Worm (Caenorhabditis elegans) whole organism, L1 larva: Measurements from ENCODE around the gene gldi-9.
A peak's percentile ranks its signal among the peaks of the same experiment; 100 is the strongest.

Source experiments
- C04F5.9 ChIP-seq: sonication (generic microtip); optimal IDR thresholded peaks from 2 replicates; lab custom pipeline; 2016; ENCODE audit warnings: missing genetic modification characterization, missing compliant biosample characterization
- Y116A8C.19 ChIP-seq: sonication (generic microtip); optimal IDR thresholded peaks from 2 replicates; lab custom pipeline; 2016; ENCODE audit warnings: missing compliant biosample characterization, missing genetic modification characterization, borderline replicate concordance
- aha-1 ChIP-seq: fragments of 150-350 bp; optimal IDR thresholded peaks from 2 replicates; lab custom pipeline; 2014; ENCODE audit warnings: missing biosample characterization, missing genetic modification characterization
- aly-2 ChIP-seq: fragments of 150-350 bp; optimal IDR thresholded peaks from 2 replicates; lab custom pipeline; 2014; ENCODE audit warnings: missing biosample characterization, missing genetic modification characterization
- ama-1 ChIP-seq: fragments of 150-350 bp; optimal IDR thresholded peaks from 2 replicates; lab custom pipeline; 2014
- ceh-63 ChIP-seq: fragments of 200-800 bp; sonication (Bioruptor generic); optimal IDR thresholded peaks from 2 replicates; lab custom pipeline; 2018; ENCODE audit warnings: mild to moderate bottlenecking, missing genetic modification characterization, missing compliant biosample characterization
- ceh-82 ChIP-seq, 3 experiments: fragments of 150-350 bp in 1 of 3; sonication (generic microtip) in 2 of 3; optimal IDR thresholded peaks; 2 replicates each; lab custom pipeline; 2014 to 2017; ENCODE audit warnings: missing biosample characterization in 3 of 3, missing genetic modification characterization in 3 of 3
- ceh-90 ChIP-seq: sonication (generic microtip); optimal IDR thresholded peaks from 2 replicates; lab custom pipeline; 2016; ENCODE audit warnings: missing genetic modification characterization, missing compliant biosample characterization
- ces-1 ChIP-seq: fragments of 150-350 bp; optimal IDR thresholded peaks from 2 replicates; lab custom pipeline; 2014; ENCODE audit warnings: missing biosample characterization, missing genetic modification reagents, missing genetic modification characterization
- dpl-1 ChIP-seq, 3 experiments: fragments of 150-350 bp in 2 of 3; sonication (generic microtip) in 1 of 3; optimal IDR thresholded peaks; 2 replicates each; lab custom pipeline; 2014 to 2017; ENCODE audit warnings: missing biosample characterization in 3 of 3, missing genetic modification characterization in 3 of 3, missing genetic modification reagents in 3 of 3
- dsc-1 ChIP-seq: sonication (generic microtip); optimal IDR thresholded peaks from 2 replicates; lab custom pipeline; 2016; ENCODE audit warnings: mild to moderate bottlenecking, missing genetic modification characterization, missing compliant biosample characterization
- efl-1 ChIP-seq, 4 experiments: fragments of 150-350 bp; optimal IDR thresholded peaks in 3 of 4; peaks in 1 of 4; 1 replicate in 1 of 4; 2 replicates in 3 of 4; lab custom pipeline; 2014; ENCODE audit warnings: missing biosample characterization in 2 of 4, missing genetic modification characterization in 2 of 4, missing genetic modification reagents in 2 of 4
- egl-13 ChIP-seq: sonication (generic microtip); optimal IDR thresholded peaks from 2 replicates; lab custom pipeline; 2016; ENCODE audit warnings: missing genotype, missing genetic modification reagents, missing genetic modification characterization, missing compliant biosample characterization
- elt-2 ChIP-seq: sonication (generic microtip); optimal IDR thresholded peaks from 2 replicates; lab custom pipeline; 2016; ENCODE audit warnings: missing genetic modification characterization, mild to moderate bottlenecking, inconsistent platforms, missing compliant biosample characterization, missing genetic modification reagents
- ets-5 ChIP-seq: fragments of 200-800 bp; sonication (Bioruptor generic); IDR thresholded peaks from 2 replicates; pipeline ENCODE4 v1.3.6; 2022; ENCODE audit warnings: missing genetic modification characterization, missing compliant biosample characterization
- grh-1 ChIP-seq: fragments of 200-800 bp; sonication (Bioruptor generic); IDR thresholded peaks from 2 replicates; pipeline ENCODE4 v1.3.6; 2022; ENCODE audit warnings: missing genetic modification reagents, missing genetic modification characterization, missing compliant biosample characterization
- hlh-17 ChIP-seq: fragments of 200-800 bp; sonication (Bioruptor generic); optimal IDR thresholded peaks from 2 replicates; lab custom pipeline; 2018; ENCODE audit warnings: missing genetic modification characterization, mild to moderate bottlenecking, missing compliant biosample characterization, moderate library complexity, borderline replicate concordance
- hpl-2 ChIP-seq: fragments of 150-350 bp; optimal IDR thresholded peaks from 2 replicates; lab custom pipeline; 2014; ENCODE audit warnings: missing biosample characterization, missing genetic modification reagents, missing genetic modification characterization
- irx-1 ChIP-seq: sonication (generic microtip); optimal IDR thresholded peaks from 2 replicates; lab custom pipeline; 2016; ENCODE audit warnings: missing genetic modification characterization, missing compliant biosample characterization
- isw-1 ChIP-seq: fragments of 200-800 bp; sonication (Bioruptor generic); IDR thresholded peaks from 2 replicates; pipeline ENCODE4 v1.3.6; 2022; ENCODE audit warnings: missing genetic modification characterization, missing compliant biosample characterization
- lin-14 ChIP-seq: fragments of 200-800 bp; sonication (Bioruptor generic); optimal IDR thresholded peaks from 2 replicates; lab custom pipeline; 2018; ENCODE audit warnings: mild to moderate bottlenecking, missing genetic modification characterization, moderate library complexity, missing compliant biosample characterization
- lin-15B ChIP-seq: fragments of 150-350 bp; sonication (generic microtip); optimal IDR thresholded peaks from 3 replicates; lab custom pipeline; 2014; ENCODE audit warnings: missing biosample characterization, missing genetic modification characterization
- lin-35 ChIP-seq, 2 experiments: fragments of 150-350 bp; optimal IDR thresholded peaks; 2 replicates each; lab custom pipeline; 2014; ENCODE audit warnings: missing biosample characterization in 2 of 2, missing genetic modification characterization in 2 of 2, missing genetic modification reagents in 2 of 2
- lin-39 ChIP-seq: fragments of 150-350 bp; optimal IDR thresholded peaks from 2 replicates; lab custom pipeline; 2014; ENCODE audit warnings: missing biosample characterization, missing genetic modification reagents, missing genetic modification characterization
- lsy-2 ChIP-seq, 2 experiments: fragments of 150-350 bp; optimal IDR thresholded peaks; 2 replicates each; lab custom pipeline; 2014; ENCODE audit warnings: missing biosample characterization in 2 of 2, missing genetic modification characterization in 2 of 2
- mdl-1 ChIP-seq, 2 experiments: fragments of 150-350 bp; optimal IDR thresholded peaks; 2 replicates each; lab custom pipeline; 2014 to 2017; ENCODE audit warnings: missing biosample characterization in 2 of 2, missing genetic modification characterization in 2 of 2, inconsistent platforms in 1 of 2
- mef-2 ChIP-seq: fragments of 150-350 bp; optimal IDR thresholded peaks from 2 replicates; lab custom pipeline; 2014; ENCODE audit warnings: missing biosample characterization, missing genetic modification characterization
- mep-1 ChIP-seq: fragments of 150-350 bp; optimal IDR thresholded peaks from 2 replicates; lab custom pipeline; 2014; ENCODE audit warnings: missing biosample characterization, missing genetic modification characterization
- nhr-11 ChIP-seq: fragments of 150-350 bp; optimal IDR thresholded peaks from 2 replicates; lab custom pipeline; 2014; ENCODE audit warnings: missing biosample characterization, missing genetic modification characterization
- nhr-19 ChIP-seq: fragments of 200-800 bp; sonication (Bioruptor generic); conservative IDR thresholded peaks from 2 replicates; pipeline ENCODE4 v1.3.6; 2022; ENCODE audit warnings: missing genetic modification characterization, missing compliant biosample characterization
- nhr-47 ChIP-seq: sonication (generic microtip); optimal IDR thresholded peaks from 2 replicates; lab custom pipeline; 2016; ENCODE audit warnings: mild to moderate bottlenecking, missing genetic modification characterization, moderate library complexity, missing compliant biosample characterization
- nhr-77 ChIP-seq: fragments of 150-350 bp; optimal IDR thresholded peaks from 2 replicates; lab custom pipeline; 2014; ENCODE audit warnings: missing biosample characterization, missing genetic modification characterization
- nhr-84 ChIP-seq: sonication (generic microtip); optimal IDR thresholded peaks from 2 replicates; lab custom pipeline; 2017; ENCODE audit warnings: missing biosample characterization, missing genetic modification characterization
- nhr-90 ChIP-seq: sonication (generic microtip); optimal IDR thresholded peaks from 2 replicates; lab custom pipeline; 2016; ENCODE audit warnings: mild to moderate bottlenecking, missing genetic modification characterization, missing compliant biosample characterization; ENCODE audit not compliant: poor library complexity
- pag-3 ChIP-seq: sonication (generic microtip); optimal IDR thresholded peaks from 2 replicates; lab custom pipeline; 2017; ENCODE audit warnings: missing genetic modification characterization, mild to moderate bottlenecking, missing compliant biosample characterization, antibody characterized with exemption, borderline replicate concordance; ENCODE audit not compliant: insufficient read depth
- pax-3 ChIP-seq: fragments of 200-800 bp; sonication (Bioruptor generic); optimal IDR thresholded peaks from 2 replicates; lab custom pipeline; 2018; ENCODE audit warnings: mild to moderate bottlenecking, missing genetic modification characterization, moderate library complexity, missing compliant biosample characterization
- pqm-1 ChIP-seq: sonication (generic microtip); optimal IDR thresholded peaks from 3 replicates; lab custom pipeline; 2017; ENCODE audit warnings: missing biosample characterization, missing genetic modification characterization
- rnt-1 ChIP-seq: sonication (generic microtip); optimal IDR thresholded peaks from 2 replicates; lab custom pipeline; 2016; ENCODE audit warnings: mild to moderate bottlenecking, missing genetic modification characterization, moderate library complexity, missing compliant biosample characterization
- sptf-1 ChIP-seq: fragments of 150-350 bp; optimal IDR thresholded peaks from 2 replicates; lab custom pipeline; 2014; ENCODE audit warnings: missing biosample characterization, missing genetic modification characterization
- swsn-7 ChIP-seq: sonication (generic microtip); optimal IDR thresholded peaks from 2 replicates; lab custom pipeline; 2016; ENCODE audit warnings: missing genetic modification characterization, missing compliant biosample characterization
- tlp-1 ChIP-seq: fragments of 150-350 bp; optimal IDR thresholded peaks from 2 replicates; lab custom pipeline; 2014; ENCODE audit warnings: missing biosample characterization, missing genetic modification characterization
- unc-130 ChIP-seq: fragments of 150-350 bp; optimal IDR thresholded peaks from 2 replicates; lab custom pipeline; 2017; ENCODE audit warnings: missing biosample characterization, missing genetic modification characterization, inconsistent platforms
- unc-62 ChIP-seq: fragments of 150-350 bp; optimal IDR thresholded peaks from 2 replicates; lab custom pipeline; 2014; ENCODE audit warnings: missing biosample characterization, missing genetic modification reagents, missing genetic modification characterization
- unc-86 ChIP-seq: sonication (generic microtip); optimal IDR thresholded peaks from 2 replicates; lab custom pipeline; 2016; ENCODE audit warnings: missing genetic modification characterization, missing compliant biosample characterization
- unc-98 ChIP-seq: fragments of 200-800 bp; sonication (Bioruptor generic); IDR thresholded peaks from 2 replicates; pipeline ENCODE4 v1.3.6; 2022; ENCODE audit warnings: missing genetic modification characterization, missing compliant biosample characterization
- vab-15 ChIP-seq: sonication (generic microtip); optimal IDR thresholded peaks from 2 replicates; lab custom pipeline; 2017; ENCODE audit warnings: missing genotype, mild to moderate bottlenecking, missing genetic modification characterization, missing compliant biosample characterization
- zip-4 ChIP-seq: fragments of 200-800 bp; sonication (Bioruptor generic); optimal IDR thresholded peaks from 2 replicates; lab custom pipeline; 2018; ENCODE audit warnings: mild to moderate bottlenecking, missing genetic modification characterization, moderate library complexity, missing compliant biosample characterization
- ztf-11 ChIP-seq, 2 experiments: sonication (generic microtip); optimal IDR thresholded peaks; 2 replicates each; lab custom pipeline; 2016 to 2017; ENCODE audit warnings: missing genetic modification characterization in 2 of 2, missing biosample characterization in 1 of 2, missing compliant biosample characterization in 1 of 2

Gene gldi-9

DNA sequence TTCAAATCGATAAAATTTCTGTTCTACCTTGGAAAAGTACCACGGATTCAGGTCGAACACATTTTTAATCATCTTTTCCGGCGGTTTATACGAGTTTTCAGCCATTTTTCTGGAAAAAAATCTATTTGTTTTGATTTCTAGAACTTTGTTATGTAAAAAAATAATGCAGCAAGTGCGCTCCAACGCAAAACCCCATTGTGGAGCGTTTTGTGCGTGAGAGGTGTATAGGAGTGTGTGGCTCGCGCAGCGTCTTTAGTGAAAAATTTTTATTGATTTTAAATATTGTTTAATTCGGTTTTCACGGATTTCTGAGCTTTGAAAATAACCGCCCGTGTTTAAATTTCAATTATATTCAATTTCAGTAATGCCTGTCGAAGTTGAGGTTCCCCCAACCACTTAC lies 29.7 kb upstream of the gldi-9 start, which contains the start of gene Y71H2AM.20 (continued):
- TF ChIP-seq ama-1 (lab: Kevin White, UChicago) (peak; percentile 84), nhr-19 (GFP tag; lab: Robert Waterston, UW) (peak; percentile 93), ztf-11 (tag; optimal IDR thresholded peaks at IDR 0.05; lab: Kevin White, UChicago) (peak in 1 of 2 experiments; percentile 81), hpl-2 (GFP tag; lab: Kevin White, UChicago) (peak; percentile 81), unc-86 (tag; lab: Kevin White, UChicago) (peak; percentile 92), ces-1 (GFP tag; lab: Kevin White, UChicago) (no peak), mef-2 (peak; percentile 79), irx-1 (tag; lab: Kevin White, UChicago) (peak; percentile 84)

DNA sequence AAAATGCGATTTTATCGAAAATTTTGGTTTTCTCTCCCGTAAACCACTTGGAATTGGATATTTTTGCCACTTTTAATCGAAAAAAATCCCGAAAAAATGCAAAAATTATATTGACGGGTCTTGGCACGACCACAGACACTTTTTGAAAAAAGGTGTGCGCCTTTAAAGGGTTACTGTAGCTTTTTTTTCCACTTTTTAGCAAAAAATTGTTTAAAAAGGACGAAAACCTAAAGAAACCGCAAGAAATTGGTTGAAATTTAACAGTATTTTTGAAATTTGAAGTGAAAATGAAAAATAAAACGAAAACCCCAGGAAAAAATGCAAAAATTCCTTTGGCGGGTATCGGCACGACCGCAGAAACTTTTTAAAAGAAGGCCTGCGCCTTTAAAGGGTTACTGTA lies 25.7 kb upstream of the gldi-9 start:
- TF ChIP-seq grh-1 (GFP tag; lab: Robert Waterston, UW) (no peak), nhr-77 (tag; lab: Kevin White, UChicago) (no peak), nhr-84 (no peak), lsy-2 (tag; optimal IDR thresholded peaks at IDR 0.05; lab: Kevin White, UChicago) (no peak), pag-3 (tag; lab: Kevin White, UChicago) (no peak), unc-62 (GFP tag; lab: Kevin White, UChicago) (no peak), ceh-63 (GFP tag; lab: Kevin White, UChicago) (no peak), elt-2 (tag; lab: Kevin White, UChicago) (no peak), vab-15 (no peak), pax-3 (tag; lab: Kevin White, UChicago) (no peak), ceh-90 (no peak), ztf-11 (tag; optimal IDR thresholded peaks at IDR 0.05; lab: Kevin White, UChicago) (no peak), dpl-1 (GFP tag; optimal IDR thresholded peaks at IDR 0.05; lab: Kevin White, UChicago) (no peak), hpl-2 (GFP tag; lab: Kevin White, UChicago) (no peak), Y116A8C.19 (no peak), mep-1 (tag; lab: Kevin White, UChicago) (no peak)

DNA sequence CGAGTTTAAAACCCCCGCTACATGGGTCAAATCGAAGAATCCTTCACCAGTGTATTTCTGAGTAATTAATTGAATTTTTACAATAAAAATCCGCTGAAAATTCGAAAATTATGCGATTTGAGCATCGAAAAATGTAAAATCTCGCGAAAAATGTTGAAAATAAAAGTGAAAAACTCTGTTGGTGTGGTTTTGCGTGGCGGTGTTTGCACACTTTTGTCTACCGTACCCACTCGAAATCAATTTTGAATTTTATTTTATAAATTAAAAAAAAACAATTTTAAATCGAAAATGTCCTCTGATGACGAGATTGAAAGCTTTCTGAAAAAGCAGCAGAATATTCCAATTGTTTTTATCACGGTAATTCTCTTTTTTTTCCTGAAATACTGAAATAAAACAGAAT lies 24.6 kb upstream of the gldi-9 start, which contains the start of gene Y71H2AM.6:
Y71H2AM.6 (plus strand) TSS at position 264 of the 400 bp plus-strand sequence.
- TF ChIP-seq nhr-47 = peak; percentile 69
- TF ChIP-seq C04F5.9 = peak; percentile 36
- TF ChIP-seq lin-35 (GFP tag; optimal IDR thresholded peaks at IDR 0.05; lab: Kevin White, UChicago) = peak; percentile 62 to 73
- no peak for TF ChIP-seq mdl-1 (tag; optimal IDR thresholded peaks at IDR 0.05; lab: Kevin White, UChicago)
- TF ChIP-seq unc-130 (tag; lab: Kevin White, UChicago) = peak; percentile 44
- no peak for TF ChIP-seq sptf-1 (tag; lab: Kevin White, UChicago)
- TF ChIP-seq aha-1 (tag; lab: Kevin White, UChicago) = no peak
- peak; percentile 36 for TF ChIP-seq dsc-1 (tag; lab: Kevin White, UChicago)
- peak; percentile 39 for TF ChIP-seq lin-39
- TF ChIP-seq ets-5 (GFP tag; lab: Robert Waterston, UW) = no peak
- TF ChIP-seq rnt-1 = no peak
- TF ChIP-seq ceh-82 (tag; optimal IDR thresholded peaks at IDR 0.05; lab: Kevin White, UChicago) = peak in 2 of 3 experiments; percentile 43 to 45
- peak; percentile 41 for TF ChIP-seq lin-14 (GFP tag; lab: Kevin White, UChicago)
- TF ChIP-seq ztf-11 (tag; optimal IDR thresholded peaks at IDR 0.05; lab: Kevin White, UChicago) = no peak
- peak; percentile 52 to 67 for TF ChIP-seq efl-1 (optimal IDR thresholded peaks at IDR 0.05; lab: Kevin White, UChicago)
- TF ChIP-seq efl-1 (GFP tag; optimal IDR thresholded peaks at IDR 0.05 in 1 of 2; lab: Kevin White, UChicago) = peak; percentile 74 to 95
- peak; percentile 57 for TF ChIP-seq swsn-7 (tag; lab: Kevin White, UChicago)
- peak; percentile 20 for TF ChIP-seq aly-2 (tag; lab: Kevin White, UChicago)
- TF ChIP-seq grh-1 (GFP tag; lab: Robert Waterston, UW) = no peak
- no peak for TF ChIP-seq zip-4 (GFP tag; lab: Kevin White, UChicago)
- TF ChIP-seq pag-3 (tag; lab: Kevin White, UChicago) = no peak
- no peak for TF ChIP-seq egl-13 (tag; lab: Kevin White, UChicago)
- no peak for TF ChIP-seq unc-98 (GFP tag; lab: Robert Waterston, UW)
- TF ChIP-seq lsy-2 (tag; optimal IDR thresholded peaks at IDR 0.05; lab: Kevin White, UChicago) = peak; percentile 99
- TF ChIP-seq nhr-90 (tag; lab: Kevin White, UChicago) = peak; percentile 38
- no peak for TF ChIP-seq nhr-11 (tag; lab: Kevin White, UChicago)
- TF ChIP-seq lin-15B = peak; percentile 23
- TF ChIP-seq tlp-1 (tag; lab: Kevin White, UChicago) = no peak
- no peak for TF ChIP-seq pqm-1 (tag; lab: Kevin White, UChicago)
- peak; percentile 46 for TF ChIP-seq nhr-19 (GFP tag; lab: Robert Waterston, UW)
- no peak for TF ChIP-seq hlh-17 (GFP tag; lab: Kevin White, UChicago)
- peak; percentile 45 for TF ChIP-seq isw-1 (GFP tag; lab: Robert Waterston, UW)
- no peak for TF ChIP-seq nhr-77 (tag; lab: Kevin White, UChicago)
